Fruit fly (Drosophila melanogaster): ENCODE results near the gene Rcd4.
A peak's percentile ranks its signal among the peaks of the same experiment; 100 is the strongest.

Rcd4 gene

DNA sequence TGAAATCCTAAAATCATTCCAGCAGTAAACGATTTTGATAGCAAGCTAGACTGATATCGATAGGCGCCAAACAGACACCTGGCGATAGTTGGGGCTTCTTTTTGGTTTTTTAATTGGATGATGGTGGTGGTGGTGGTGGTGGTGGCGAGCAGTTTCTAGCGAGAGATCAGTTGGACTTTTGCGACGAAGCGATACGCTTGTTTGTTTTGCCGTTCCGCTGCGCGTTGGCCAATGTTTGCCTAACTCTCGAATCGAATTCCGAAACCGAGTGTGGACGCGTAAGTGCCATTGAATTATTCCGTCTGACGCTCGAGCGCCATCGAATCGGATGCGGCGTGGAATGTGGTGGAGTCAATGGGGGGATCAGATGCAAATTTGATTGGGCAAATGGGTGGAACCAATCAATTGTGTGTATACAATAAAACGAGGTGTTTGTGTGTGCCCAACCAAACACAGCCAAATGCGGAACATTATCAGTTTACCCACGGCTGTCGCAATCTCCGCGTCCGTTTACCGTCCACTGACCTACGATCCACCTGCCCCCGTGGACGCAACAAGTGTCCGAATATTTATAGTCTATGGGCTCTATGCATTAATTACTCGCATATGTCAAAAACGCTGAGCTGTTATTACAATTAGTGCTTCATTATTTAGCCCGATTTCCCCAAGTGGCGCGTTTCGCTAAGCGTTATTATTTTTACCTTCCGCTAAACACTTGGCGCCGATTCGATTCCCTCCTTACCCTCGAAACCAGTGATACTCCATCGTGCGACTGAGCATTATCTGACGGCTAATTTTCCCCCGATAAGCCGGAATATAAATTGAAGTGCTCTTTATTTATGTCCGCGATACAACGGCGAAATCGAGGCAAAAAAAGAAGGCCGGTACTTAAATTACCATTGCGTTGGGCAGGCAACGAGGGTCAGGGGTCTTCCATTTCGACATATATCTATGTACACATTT is 12.0 kb upstream of the Rcd4 start, which contains the start of gene CG17292 (continued):
- TF ChIP-seq CG7928 (GFP tag; optimal IDR thresholded peaks at IDR 0.05): peak; percentile 28
- peak; percentile 46; the same call in 2 of the 3 replicates for TF ChIP-seq tgo (GFP tag; IDR thresholded peaks at IDR 0.05)
- TF ChIP-seq ap (GFP tag; IDR thresholded peaks at IDR 0.05): 0 out of 2 replicates have a peak, but pooled peaks have one; percentile 39
- TF ChIP-seq ro (GFP tag; IDR thresholded peaks at IDR 0.05): no peak
- peak; percentile 21 for TF ChIP-seq NK7.1 (GFP tag; optimal IDR thresholded peaks at IDR 0.05)
- TF ChIP-seq twi (tag; optimal IDR thresholded peaks at IDR 0.05): no peak
- TF ChIP-seq zen (tag; optimal IDR thresholded peaks at IDR 0.05): no peak
- peak; percentile 97 for TF ChIP-seq Nf-YC (tag; optimal IDR thresholded peaks at IDR 0.05)
- TF ChIP-seq CG2199 (GFP tag; IDR thresholded peaks at IDR 0.05): no peak
- TF ChIP-seq tna (GFP tag; IDR thresholded peaks at IDR 0.05; ENCODE audit: partially characterized antibody): peak; percentile 95
- no peak for TF ChIP-seq CG6854 (GFP tag; optimal IDR thresholded peaks at IDR 0.05)
- TF ChIP-seq Asciz (GFP tag; optimal IDR thresholded peaks at IDR 0.05): peak; percentile 23
- peak; percentile 18; the same call in 1 of the 2 replicates for TF ChIP-seq GATAe (GFP tag; conservative IDR thresholded peaks at IDR 0.05)
- peak; percentile 41 for TF ChIP-seq gem (tag; optimal IDR thresholded peaks at IDR 0.05)
- peak; percentile 80 for TF ChIP-seq CG14860 (GFP tag; IDR thresholded peaks at IDR 0.05; ENCODE audit: partially characterized antibody)
- TF ChIP-seq Hsf (GFP tag; optimal IDR thresholded peaks at IDR 0.05): no peak
- TF ChIP-seq CG34376 (GFP tag; optimal IDR thresholded peaks at IDR 0.05): peak; percentile 79
- TF ChIP-seq CG14014 (GFP tag; IDR thresholded peaks at IDR 0.05): peak; percentile 74; the same call in 1 of the 2 replicates
- peak; percentile 30 for TF ChIP-seq Hand (GFP tag; optimal IDR thresholded peaks at IDR 0.05)
- TF ChIP-seq ab (GFP tag; optimal IDR thresholded peaks at IDR 0.05): no peak
- peak; percentile 92 for TF ChIP-seq rib (GFP tag; IDR thresholded peaks at IDR 0.05)
- TF ChIP-seq Fer3 (tag; optimal IDR thresholded peaks at IDR 0.05): peak; percentile 30
- TF ChIP-seq ato (GFP tag; IDR thresholded peaks at IDR 0.05; ENCODE audit: partially characterized antibody): peak; percentile 84
- TF ChIP-seq CG17385 (GFP tag; optimal IDR thresholded peaks at IDR 0.05): peak; percentile 62
- peak; percentile 61 for TF ChIP-seq CG13424 (tag; optimal IDR thresholded peaks at IDR 0.05)
- TF ChIP-seq jumu (GFP tag; optimal IDR thresholded peaks at IDR 0.05): no peak
- TF ChIP-seq CG9215 (GFP tag; IDR thresholded peaks at IDR 0.05): no peak
- peak; percentile 67 for TF ChIP-seq MBD-R2 (GFP tag; IDR thresholded peaks at IDR 0.05)
- TF ChIP-seq da (GFP tag; optimal IDR thresholded peaks at IDR 0.05): no peak
- no peak for TF ChIP-seq HLHmδ (GFP tag; optimal IDR thresholded peaks at IDR 0.05)
- no peak for TF ChIP-seq CG7839 (tag; optimal IDR thresholded peaks at IDR 0.05)
- peak; percentile 16 for TF ChIP-seq HmgD (GFP tag; optimal IDR thresholded peaks at IDR 0.05)
- TF ChIP-seq CG7271 (tag; optimal IDR thresholded peaks at IDR 0.05): no peak
- TF ChIP-seq Doc2 (GFP tag; IDR thresholded peaks at IDR 0.05): no peak
- 0 out of 2 replicates have a peak, but pooled peaks have one; percentile 11 for TF ChIP-seq CG31441 (GFP tag; IDR thresholded peaks at IDR 0.05)
- no peak for TF ChIP-seq CG11560 (tag; IDR thresholded peaks at IDR 0.05)
- TF ChIP-seq CG13287 (GFP tag; IDR thresholded peaks at IDR 0.05; ENCODE audit: partially characterized antibody): peak; percentile 95
- no peak for TF ChIP-seq CG14050 (GFP tag; IDR thresholded peaks at IDR 0.05)
- no peak for TF ChIP-seq vfl (GFP tag; optimal IDR thresholded peaks at IDR 0.05)
- TF ChIP-seq Ptx1 (GFP tag; IDR thresholded peaks at IDR 0.05): no peak
- TF ChIP-seq CG3281 (GFP tag; optimal IDR thresholded peaks at IDR 0.05): peak; percentile 43
- no peak for TF ChIP-seq peb (GFP tag; IDR thresholded peaks at IDR 0.05)
- TF ChIP-seq sob (GFP tag; IDR thresholded peaks at IDR 0.05): peak; percentile 86
- peak; percentile 58 for TF ChIP-seq HHEX (GFP tag; optimal IDR thresholded peaks at IDR 0.05)
- TF ChIP-seq Xbp1 (GFP tag; optimal IDR thresholded peaks at IDR 0.05): peak; percentile 12
- TF ChIP-seq btn (GFP tag; optimal IDR thresholded peaks at IDR 0.05): no peak
- TF ChIP-seq CG17359 (tag; optimal IDR thresholded peaks at IDR 0.05): peak; percentile 38
- TF ChIP-seq CG11696 (GFP tag; IDR thresholded peaks at IDR 0.05): 0 out of 2 replicates have a peak, but pooled peaks have one; percentile 10

All from whole organism, embryonic.